Worm (Caenorhabditis elegans) whole organism, early embryonic: ENCODE results near the gene nhr-76.
A peak's percentile ranks its signal among the peaks of the same experiment; 100 is the strongest.

Experiments
- B0310.2 ChIP-seq: sonication (generic microtip); optimal IDR thresholded peaks from 2 replicates; lab custom pipeline; 2016; ENCODE audit warnings: mild to moderate bottlenecking, missing genetic modification characterization, missing compliant biosample characterization
- F13C5.2 ChIP-seq: sonication (generic microtip); optimal IDR thresholded peaks from 2 replicates; lab custom pipeline; 2017; ENCODE audit warnings: mild to moderate bottlenecking, missing genetic modification characterization, inconsistent platforms, missing compliant biosample characterization
- aly-1 ChIP-seq: sonication (generic microtip); optimal IDR thresholded peaks from 2 replicates; lab custom pipeline; 2016; ENCODE audit warnings: missing genetic modification characterization, missing compliant biosample characterization
- ama-1 ChIP-seq: fragments of 150-350 bp; optimal IDR thresholded peaks from 2 replicates; lab custom pipeline; 2014
- ceh-13 ChIP-seq: fragments of 200-800 bp; sonication (Bioruptor generic); optimal IDR thresholded peaks from 2 replicates; lab custom pipeline; 2018; ENCODE audit warnings: mild to moderate bottlenecking, missing genetic modification characterization, missing compliant biosample characterization
- ceh-36 ChIP-seq: sonication (generic microtip); optimal IDR thresholded peaks from 2 replicates; lab custom pipeline; 2016; ENCODE audit warnings: missing genetic modification characterization, inconsistent platforms, missing compliant biosample characterization
- ets-7 ChIP-seq: sonication (generic microtip); optimal IDR thresholded peaks from 2 replicates; lab custom pipeline; 2016; ENCODE audit warnings: missing genotype, missing genetic modification characterization, missing compliant biosample characterization
- flt-1 ChIP-seq: fragments of 200-800 bp; sonication (Bioruptor generic); IDR thresholded peaks from 2 replicates; pipeline ENCODE4 v1.3.6; 2022; ENCODE audit warnings: missing genetic modification characterization, missing compliant biosample characterization
- hmbx-1 ChIP-seq: sonication (generic microtip); optimal IDR thresholded peaks from 2 replicates; lab custom pipeline; 2016; ENCODE audit warnings: mild to moderate bottlenecking, missing genetic modification characterization, missing compliant biosample characterization
- hmg-4 ChIP-seq: fragments of 200-800 bp; sonication (Bioruptor generic); optimal IDR thresholded peaks from 2 replicates; lab custom pipeline; 2018; ENCODE audit warnings: mild to moderate bottlenecking, missing genetic modification characterization, missing compliant biosample characterization
- hnd-1 ChIP-seq: sonication (generic microtip); optimal IDR thresholded peaks from 2 replicates; lab custom pipeline; 2016; ENCODE audit warnings: missing genetic modification characterization, missing compliant biosample characterization
- pes-1 ChIP-seq: fragments of 200-800 bp; sonication (Bioruptor generic); IDR thresholded peaks from 2 replicates; pipeline ENCODE4 v1.3.6; 2022; ENCODE audit warnings: missing genetic modification reagents, missing genetic modification characterization, missing compliant biosample characterization
- scrt-1 ChIP-seq: fragments of 200-800 bp; sonication (Bioruptor generic); IDR thresholded peaks from 2 replicates; pipeline ENCODE4 v1.3.6; 2022; ENCODE audit warnings: missing genetic modification characterization, missing compliant biosample characterization
- sea-1 ChIP-seq: fragments of 200-800 bp; sonication (Bioruptor generic); conservative IDR thresholded peaks from 2 replicates; pipeline ENCODE4 v1.3.6; 2022; ENCODE audit warnings: missing genetic modification characterization, missing compliant biosample characterization
- tbx-11 ChIP-seq: fragments of 200-800 bp; sonication (Bioruptor generic); IDR thresholded peaks from 2 replicates; pipeline ENCODE4 v1.3.6; 2022; ENCODE audit warnings: missing genetic modification characterization, missing compliant biosample characterization
- tbx-37 ChIP-seq: fragments of 200-800 bp; sonication (Bioruptor generic); conservative IDR thresholded peaks from 2 replicates; pipeline ENCODE4 v1.3.6; 2022; ENCODE audit warnings: missing genetic modification reagents, missing genetic modification characterization, missing compliant biosample characterization
- tra-4 ChIP-seq: sonication (generic microtip); optimal IDR thresholded peaks from 2 replicates; lab custom pipeline; 2017; ENCODE audit warnings: missing genetic modification characterization, missing compliant biosample characterization

Gene nhr-76

ce11 chrIV:594840-595239 is 32.5 kb upstream of the nhr-76 start:
- TF ChIP-seq ceh-36 (tag; lab: Kevin White, UChicago): no peak
- no peak for TF ChIP-seq F13C5.2 (tag; lab: Kevin White, UChicago)
- TF ChIP-seq ets-7: no peak
- TF ChIP-seq tbx-11 (GFP tag; lab: Robert Waterston, UW): no peak
- no peak for TF ChIP-seq scrt-1 (GFP tag; lab: Robert Waterston, UW)
- TF ChIP-seq flt-1 (GFP tag; lab: Robert Waterston, UW): no peak
- TF ChIP-seq tbx-37 (GFP tag; lab: Robert Waterston, UW): no peak
- TF ChIP-seq sea-1 (GFP tag; lab: Robert Waterston, UW): no peak

- TF ChIP-seq tbx-37 (GFP tag; lab: Robert Waterston, UW): no peak
- TF ChIP-seq sea-1 (GFP tag; lab: Robert Waterston, UW): no peak
- no peak for TF ChIP-seq tbx-11 (GFP tag; lab: Robert Waterston, UW)
Measured at ce11 chrIV:596292-596952, 30.9 kb upstream of the nhr-76 start, which contains the start of the genes C18H7.7 and C18H7.11. Gene C18H7.7, minus strand, starts transcription at chrIV:596392. Gene C18H7.11, plus strand, starts transcription at chrIV:596902.

ce11 chrIV:601595-601994 is 25.7 kb upstream of the nhr-76 start, which contains the start of gene srt-59:
Gene srt-59, minus strand, starts transcription at chrIV:601695.
- TF ChIP-seq tbx-11 (GFP tag; lab: Robert Waterston, UW) (no peak), flt-1 (GFP tag; lab: Robert Waterston, UW) (no peak), F13C5.2 (tag; lab: Kevin White, UChicago) (no peak), B0310.2 (tag; lab: Kevin White, UChicago) (no peak), sea-1 (GFP tag; lab: Robert Waterston, UW) (no peak), ets-7 (no peak), hmbx-1 (tag; lab: Kevin White, UChicago) (no peak)

- TF ChIP-seq scrt-1 (GFP tag; lab: Robert Waterston, UW) (no peak), ceh-36 (tag; lab: Kevin White, UChicago) (no peak), sea-1 (GFP tag; lab: Robert Waterston, UW) (no peak), F13C5.2 (tag; lab: Kevin White, UChicago) (no peak), ama-1 (no peak), hnd-1 (tag; lab: Kevin White, UChicago) (no peak), ceh-13 (GFP tag; lab: Kevin White, UChicago) (no peak), pes-1 (GFP tag; lab: Robert Waterston, UW) (no peak), B0310.2 (tag; lab: Kevin White, UChicago) (no peak), tbx-11 (GFP tag; lab: Robert Waterston, UW) (no peak), ets-7 (no peak), aly-1 (tag; lab: Kevin White, UChicago) (no peak), hmbx-1 (tag; lab: Kevin White, UChicago) (no peak), tbx-37 (GFP tag; lab: Robert Waterston, UW) (no peak), hmg-4 (GFP tag; lab: Kevin White, UChicago) (no peak)
Measured at ce11 chrIV:603543-603942, 23.8 kb upstream of the nhr-76 start, which contains the start of gene prmt-4. Gene prmt-4, minus strand, starts transcription at chrIV:603643.

ce11 chrIV:604144-604543 is 23.2 kb upstream of the nhr-76 start, which contains the start of gene col-102:
Gene col-102, plus strand, starts transcription at chrIV:604444.
- TF ChIP-seq tra-4 (tag; lab: Kevin White, UChicago): no peak
- no peak for TF ChIP-seq hmg-4 (GFP tag; lab: Kevin White, UChicago)
- TF ChIP-seq ceh-13 (GFP tag; lab: Kevin White, UChicago): no peak
- TF ChIP-seq tbx-11 (GFP tag; lab: Robert Waterston, UW): no peak
- no peak for TF ChIP-seq scrt-1 (GFP tag; lab: Robert Waterston, UW)
- TF ChIP-seq hnd-1 (tag; lab: Kevin White, UChicago): no peak
- TF ChIP-seq hmbx-1 (tag; lab: Kevin White, UChicago): no peak
- no peak for TF ChIP-seq pes-1 (GFP tag; lab: Robert Waterston, UW)
- no peak for TF ChIP-seq ama-1

- no peak for TF ChIP-seq F13C5.2 (tag; lab: Kevin White, UChicago)
- TF ChIP-seq tra-4 (tag; lab: Kevin White, UChicago): no peak
- no peak for TF ChIP-seq pes-1 (GFP tag; lab: Robert Waterston, UW)
- TF ChIP-seq ceh-13 (GFP tag; lab: Kevin White, UChicago): no peak
- no peak for TF ChIP-seq flt-1 (GFP tag; lab: Robert Waterston, UW)
- no peak for TF ChIP-seq ama-1
- no peak for TF ChIP-seq hmbx-1 (tag; lab: Kevin White, UChicago)
- no peak for TF ChIP-seq hmg-4 (GFP tag; lab: Kevin White, UChicago)
- TF ChIP-seq scrt-1 (GFP tag; lab: Robert Waterston, UW): no peak
- no peak for TF ChIP-seq aly-1 (tag; lab: Kevin White, UChicago)
- no peak for TF ChIP-seq tbx-37 (GFP tag; lab: Robert Waterston, UW)
- no peak for TF ChIP-seq sea-1 (GFP tag; lab: Robert Waterston, UW)
- TF ChIP-seq hnd-1 (tag; lab: Kevin White, UChicago): no peak
- no peak for TF ChIP-seq tbx-11 (GFP tag; lab: Robert Waterston, UW)
- no peak for TF ChIP-seq ets-7
- no peak for TF ChIP-seq B0310.2 (tag; lab: Kevin White, UChicago)
Measured at ce11 chrIV:604817-605216, 22.5 kb upstream of the nhr-76 start.

- TF ChIP-seq flt-1 (GFP tag; lab: Robert Waterston, UW) (no peak), pes-1 (GFP tag; lab: Robert Waterston, UW) (peak; percentile 17; the same call in 1 of the 2 replicates), sea-1 (GFP tag; lab: Robert Waterston, UW) (no peak), ama-1 (no peak), tbx-37 (GFP tag; lab: Robert Waterston, UW) (no peak), tbx-11 (GFP tag; lab: Robert Waterston, UW) (no peak), hmg-4 (GFP tag; lab: Kevin White, UChicago) (no peak)
Measured at ce11 chrIV:605431-605830, 21.9 kb upstream of the nhr-76 start.
